Fruit fly (Drosophila melanogaster) whole organism, embryonic: ENCODE results near the gene CG31752.
A peak's percentile ranks its signal among the peaks of the same experiment; 100 is the strongest.

Source experiments
- Adf1 ChIP-seq: fragments of 200-800 bp; sonication (Bioruptor generic); IDR thresholded peaks from 2 replicates; pipeline ENCODE4 v1.3.6; 2022; ENCODE audit warnings: missing biosample characterization, missing genetic modification characterization
- CG11456 ChIP-seq: fragments of 200-800 bp; sonication (Bioruptor generic); IDR thresholded peaks from 3 replicates; pipeline ENCODE4 v1.3.6; 2022; ENCODE audit warnings: missing biosample characterization, missing genetic modification characterization
- CG11504 ChIP-seq: fragments of 200-800 bp; sonication (Bioruptor generic); optimal IDR thresholded peaks from 3 replicates; lab custom pipeline; 2019; ENCODE audit warnings: missing biosample characterization, mild to moderate bottlenecking, missing genetic modification characterization, moderate library complexity
- CG12769 ChIP-seq: fragments of 200-800 bp; sonication (Bioruptor generic); optimal IDR thresholded peaks from 2 replicates; lab custom pipeline; 2019; ENCODE audit warnings: missing biosample characterization, mild to moderate bottlenecking, missing genetic modification characterization, moderate library complexity
- CG13424 ChIP-seq: fragments of 200-800 bp; sonication (Bioruptor generic); optimal IDR thresholded peaks from 2 replicates; lab custom pipeline; 2019; ENCODE audit warnings: missing biosample characterization, mild to moderate bottlenecking, missing genetic modification characterization, moderate library complexity
- CG15479 ChIP-seq: fragments of 200-800 bp; sonication (Bioruptor generic); optimal IDR thresholded peaks from 3 replicates; lab custom pipeline; 2019; ENCODE audit warnings: missing biosample characterization, mild to moderate bottlenecking, missing genetic modification characterization, moderate library complexity
- CG15601 ChIP-seq: fragments of 200-800 bp; sonication (Bioruptor generic); optimal IDR thresholded peaks from 3 replicates; lab custom pipeline; 2019; ENCODE audit warnings: missing biosample characterization, mild to moderate bottlenecking, missing genetic modification characterization, moderate library complexity
- CG1603 ChIP-seq: fragments of 200-800 bp; sonication (Bioruptor generic); optimal IDR thresholded peaks from 2 replicates; lab custom pipeline; 2019; ENCODE audit warnings: missing biosample characterization, mild to moderate bottlenecking, missing genetic modification characterization, moderate library complexity
- CG18262 ChIP-seq: fragments of 200-800 bp; optimal IDR thresholded peaks from 3 replicates; lab custom pipeline; 2019; ENCODE audit warnings: missing biosample characterization, mild to moderate bottlenecking, missing genetic modification characterization, moderate library complexity
- CG18619 ChIP-seq: fragments of 200-800 bp; sonication (Bioruptor generic); optimal IDR thresholded peaks from 3 replicates; lab custom pipeline; 2017; ENCODE audit warnings: missing biosample characterization, mild to moderate bottlenecking, missing genetic modification characterization
- CG18764 ChIP-seq: fragments of 200-800 bp; sonication (Bioruptor generic); optimal IDR thresholded peaks from 3 replicates; lab custom pipeline; 2016; ENCODE audit warnings: missing biosample characterization, missing genetic modification characterization
- CG2875 ChIP-seq: fragments of 200-800 bp; sonication (Bioruptor generic); optimal IDR thresholded peaks from 2 replicates; lab custom pipeline; 2017; ENCODE audit warnings: missing biosample characterization, mild to moderate bottlenecking, missing genetic modification characterization, missing genetic modification reagents
- CG32532 ChIP-seq: fragments of 200-800 bp; sonication (Bioruptor generic); IDR thresholded peaks from 2 replicates; pipeline ENCODE4 v1.3.6; 2022; ENCODE audit warnings: missing biosample characterization, missing genetic modification characterization
- CG3281 ChIP-seq: fragments of 200-800 bp; sonication (Bioruptor generic); optimal IDR thresholded peaks from 3 replicates; lab custom pipeline; 2017; ENCODE audit warnings: missing biosample characterization, mild to moderate bottlenecking, missing genetic modification characterization
- CG43689 ChIP-seq: fragments of 200-800 bp; sonication (Bioruptor generic); IDR thresholded peaks from 2 replicates; pipeline ENCODE4 v1.3.6; 2022; ENCODE audit warnings: missing biosample characterization, missing genetic modification characterization
- CG4730 ChIP-seq: fragments of 200-800 bp; sonication (Bioruptor generic); IDR thresholded peaks from 2 replicates; pipeline ENCODE4 v1.3.6; 2022; ENCODE audit warnings: missing biosample characterization, missing genetic modification characterization
- CG5953 ChIP-seq: fragments of 200-800 bp; sonication (Bioruptor generic); IDR thresholded peaks from 2 replicates; pipeline ENCODE4 v1.3.6; 2022; ENCODE audit warnings: missing biosample characterization, missing genetic modification characterization
- CG8290 ChIP-seq, 3 experiments: fragments of 200-800 bp; sonication (Bioruptor generic); optimal IDR thresholded peaks; 2 replicates each; lab custom pipeline; 2016 to 2019; ENCODE audit warnings: missing biosample characterization in 3 of 3, missing genetic modification characterization in 3 of 3, mild to moderate bottlenecking in 2 of 3, moderate library complexity in 1 of 3
- CG9797 ChIP-seq: fragments of 200-800 bp; sonication (Bioruptor generic); optimal IDR thresholded peaks from 3 replicates; lab custom pipeline; 2018; ENCODE audit warnings: missing biosample characterization, mild to moderate bottlenecking, missing genetic modification characterization
- CG9932 ChIP-seq: fragments of 200-800 bp; sonication (Bioruptor generic); IDR thresholded peaks from 2 replicates; pipeline ENCODE4 v1.3.6; 2022; ENCODE audit warnings: missing biosample characterization, missing genetic modification characterization
- CHES-1-like ChIP-seq: fragments of 200-800 bp; sonication (Bioruptor generic); optimal IDR thresholded peaks from 2 replicates; lab custom pipeline; 2016; ENCODE audit warnings: missing biosample characterization, missing genetic modification characterization
- Dad ChIP-seq: fragments of 200-800 bp; sonication (Bioruptor generic); optimal IDR thresholded peaks from 3 replicates; lab custom pipeline; 2016; ENCODE audit warnings: missing biosample characterization, missing genetic modification characterization
- H2.0 ChIP-seq: fragments of 200-800 bp; sonication (Bioruptor generic); IDR thresholded peaks from 2 replicates; pipeline ENCODE4 v1.3.6; 2022; ENCODE audit warnings: missing biosample characterization, missing genetic modification characterization
- HHEX ChIP-seq: fragments of 200-800 bp; sonication (Bioruptor generic); optimal IDR thresholded peaks from 3 replicates; lab custom pipeline; 2017; ENCODE audit warnings: missing biosample characterization, mild to moderate bottlenecking, missing genetic modification characterization, missing genetic modification reagents
- HLHmδ ChIP-seq: fragments of 200-800 bp; sonication (Bioruptor generic); optimal IDR thresholded peaks from 2 replicates; lab custom pipeline; 2018; ENCODE audit warnings: missing biosample characterization, mild to moderate bottlenecking, missing genetic modification characterization, moderate library complexity
- Hmr ChIP-seq: fragments of 200-800 bp; sonication (Bioruptor generic); optimal IDR thresholded peaks from 3 replicates; lab custom pipeline; 2017; ENCODE audit warnings: mild to moderate bottlenecking, missing biosample characterization, missing genetic modification reagents, missing genetic modification characterization
- Jarid2 ChIP-seq: fragments of 200-800 bp; sonication (Bioruptor generic); optimal IDR thresholded peaks from 3 replicates; lab custom pipeline; 2017; ENCODE audit warnings: mild to moderate bottlenecking, missing biosample characterization, missing genetic modification reagents, missing genetic modification characterization
- MBD-R2 ChIP-seq: fragments of 200-800 bp; sonication (Bioruptor generic); IDR thresholded peaks from 2 replicates; pipeline ENCODE4 v1.3.6; 2022; ENCODE audit warnings: missing biosample characterization, missing genetic modification characterization
- Med ChIP-seq: fragments of 200-800 bp; sonication (Bioruptor generic); peaks from one replicate; lab custom pipeline; 2016; ENCODE audit warnings: missing biosample characterization, missing genetic modification characterization, mild to moderate bottlenecking, inconsistent platforms, moderate library complexity
- Opbp ChIP-seq: fragments of 200-800 bp; sonication (Bioruptor generic); IDR thresholded peaks from 3 replicates; pipeline ENCODE4 v1.3.6; 2022; ENCODE audit warnings: missing biosample characterization, missing genetic modification characterization; ENCODE audit not compliant: partially characterized antibody
- Optix ChIP-seq: fragments of 200-800 bp; sonication (Bioruptor generic); IDR thresholded peaks from 3 replicates; pipeline ENCODE4 v1.3.6; 2022; ENCODE audit warnings: missing biosample characterization, missing genetic modification characterization
- al ChIP-seq: fragments of 200-800 bp; sonication (Bioruptor generic); IDR thresholded peaks from 2 replicates; pipeline ENCODE4 v1.3.6; 2022; ENCODE audit warnings: missing biosample characterization, missing genetic modification characterization
- aop ChIP-seq: fragments of 200-800 bp; sonication (Bioruptor generic); IDR thresholded peaks from 2 replicates; pipeline ENCODE4 v1.3.6; 2022; ENCODE audit warnings: missing biosample characterization, missing genetic modification characterization
- bowl ChIP-seq: fragments of 200-800 bp; sonication (Bioruptor generic); IDR thresholded peaks from 2 replicates; pipeline ENCODE4 v1.3.6; 2022; ENCODE audit warnings: missing biosample characterization, missing genetic modification characterization
- cwo ChIP-seq: fragments of 200-800 bp; sonication (Bioruptor generic); optimal IDR thresholded peaks from 3 replicates; lab custom pipeline; 2017; ENCODE audit warnings: missing biosample characterization, missing genetic modification characterization, mild to moderate bottlenecking, moderate library complexity, missing genetic modification reagents
- dmrt11E ChIP-seq: fragments of 200-800 bp; sonication (Bioruptor generic); optimal IDR thresholded peaks from 3 replicates; lab custom pipeline; 2018; ENCODE audit warnings: missing biosample characterization, mild to moderate bottlenecking, missing genetic modification characterization, moderate library complexity
- emc ChIP-seq: fragments of 200-800 bp; sonication (Bioruptor generic); optimal IDR thresholded peaks from 2 replicates; lab custom pipeline; 2016; ENCODE audit warnings: missing biosample characterization, missing genetic modification characterization
- gro ChIP-seq: fragments of 200-800 bp; sonication (Bioruptor generic); optimal IDR thresholded peaks from 2 replicates; lab custom pipeline; 2016; ENCODE audit warnings: missing biosample characterization, missing genetic modification characterization
- hbn ChIP-seq: fragments of 200-800 bp; sonication (Bioruptor generic); IDR thresholded peaks from 2 replicates; pipeline ENCODE4 v1.3.6; 2022; ENCODE audit warnings: missing biosample characterization, missing genetic modification characterization; ENCODE audit not compliant: partially characterized antibody
- jigr1 ChIP-seq: fragments of 200-800 bp; sonication (Bioruptor generic); IDR thresholded peaks from 3 replicates; pipeline ENCODE4 v1.3.6; 2022; ENCODE audit warnings: missing biosample characterization, missing genetic modification characterization
- ken ChIP-seq: fragments of 200-800 bp; sonication (Bioruptor generic); IDR thresholded peaks from 3 replicates; pipeline ENCODE4 v1.3.6; 2022; ENCODE audit warnings: missing biosample characterization, missing genetic modification characterization
- lab ChIP-seq: fragments of 200-800 bp; sonication (Bioruptor generic); optimal IDR thresholded peaks from 3 replicates; lab custom pipeline; 2017; ENCODE audit warnings: missing biosample characterization, missing genetic modification characterization, mild to moderate bottlenecking, moderate library complexity, missing genetic modification reagents
- lbe ChIP-seq: fragments of 200-800 bp; sonication (Bioruptor generic); optimal IDR thresholded peaks from 2 replicates; lab custom pipeline; 2016; ENCODE audit warnings: missing biosample characterization, mild to moderate bottlenecking, missing genetic modification characterization
- phol ChIP-seq: fragments of 200-800 bp; sonication (Bioruptor generic); optimal IDR thresholded peaks from 3 replicates; lab custom pipeline; 2018; ENCODE audit warnings: missing biosample characterization, mild to moderate bottlenecking, missing genetic modification characterization, moderate library complexity
- ro ChIP-seq: fragments of 200-800 bp; sonication (Bioruptor generic); IDR thresholded peaks from 2 replicates; pipeline ENCODE4 v1.3.6; 2022; ENCODE audit warnings: missing biosample characterization, missing genetic modification characterization
- sc ChIP-seq, 3 experiments: fragments of >200 bp in 2 of 3; fragments of 200-800 bp in 1 of 3; sonication (Bioruptor generic) in 1 of 3; optimal IDR thresholded peaks; 2 replicates in 2 of 3; 3 replicates in 1 of 3; lab custom pipeline; 2017; ENCODE audit warnings: mild to moderate bottlenecking in 1 of 3, missing biosample characterization in 1 of 3, missing genetic modification characterization in 1 of 3, missing genetic modification reagents in 1 of 3
- sens ChIP-seq: fragments of 200-800 bp; sonication (Bioruptor generic); peaks from one replicate; lab custom pipeline; 2016; ENCODE audit warnings: missing biosample characterization, missing genetic modification characterization
- sr ChIP-seq: fragments of 200-800 bp; sonication (Bioruptor generic); IDR thresholded peaks from 3 replicates; pipeline ENCODE4 v1.3.6; 2022; ENCODE audit warnings: missing biosample characterization, missing genetic modification characterization
- ssp ChIP-seq: fragments of 200-800 bp; sonication (Bioruptor generic); IDR thresholded peaks from 2 replicates; pipeline ENCODE4 v1.3.6; 2022; ENCODE audit warnings: missing biosample characterization, missing genetic modification characterization
- ttk ChIP-seq: fragments of 200-800 bp; sonication (Bioruptor generic); IDR thresholded peaks from 2 replicates; pipeline ENCODE4 v2.1.2; 2022; ENCODE audit warnings: missing biosample characterization, missing genetic modification characterization

The CG31752 gene

DNA sequence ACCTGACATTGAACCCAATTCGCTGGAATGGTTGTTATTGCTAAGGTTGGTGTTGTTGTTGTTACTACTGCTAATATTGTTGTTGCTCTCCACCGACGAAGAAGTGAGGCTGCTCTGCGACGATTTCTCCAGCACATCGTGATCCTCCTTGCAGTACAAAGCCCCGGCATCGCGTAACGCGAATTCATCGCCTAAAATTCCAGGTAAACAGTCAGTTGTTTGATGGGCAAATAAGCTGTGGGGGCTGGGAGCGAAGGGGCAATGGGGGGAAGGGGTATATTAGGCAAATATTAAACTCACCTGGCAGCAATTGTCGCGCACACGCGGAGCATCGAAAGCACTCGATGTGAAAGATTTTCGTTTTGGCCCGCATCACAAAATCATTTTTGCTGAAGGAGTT, 23.0 kb upstream of the CG31752 start (continued):
- TF ChIP-seq CG9797 (GFP tag; lab: Kevin White, UChicago): no peak
- TF ChIP-seq aop (GFP tag; lab: Robert Waterston, UW): no peak
- TF ChIP-seq phol (tag; lab: Kevin White, UChicago): no peak
- no peak for TF ChIP-seq CG5953
- TF ChIP-seq H2.0 (GFP tag; lab: Robert Waterston, UW): no peak
- no peak for TF ChIP-seq gro
- TF ChIP-seq sr (GFP tag; lab: Robert Waterston, UW): 0 out of 3 replicates have a peak, but pooled peaks have one; percentile 14
- TF ChIP-seq CG11504: no peak
- TF ChIP-seq CG1603 (tag; lab: Kevin White, UChicago): peak; percentile 28
- no peak for TF ChIP-seq CG4730 (GFP tag; lab: Robert Waterston, UW)
- TF ChIP-seq CG3281 (GFP tag; lab: Kevin White, UChicago): no peak
- no peak for TF ChIP-seq Dad
- TF ChIP-seq ro (GFP tag; lab: Robert Waterston, UW): 0 out of 2 replicates have a peak, but pooled peaks have one; percentile 15
- TF ChIP-seq CG43689 (GFP tag; lab: Robert Waterston, UW): 0 out of 2 replicates have a peak, but pooled peaks have one; percentile 38
- TF ChIP-seq CG11456: peak; percentile 50; the same call in 1 of the 3 replicates
- TF ChIP-seq Jarid2 (GFP tag; lab: Kevin White, UChicago): no peak
- TF ChIP-seq lab (GFP tag; lab: Kevin White, UChicago): peak; percentile 47
- TF ChIP-seq Hmr (GFP tag; lab: Kevin White, UChicago): peak; percentile 34
- TF ChIP-seq CG18262 (tag; lab: Kevin White, UChicago): no peak
- TF ChIP-seq ssp (GFP tag; lab: Robert Waterston, UW): no peak
- TF ChIP-seq al (GFP tag; lab: Robert Waterston, UW): no peak
- TF ChIP-seq CG15479 (GFP tag; lab: Kevin White, UChicago): no peak
- TF ChIP-seq CG9932 (GFP tag; lab: Robert Waterston, UW): peak; percentile 42; the same call in 1 of the 2 replicates
- peak; percentile 4 for TF ChIP-seq CG2875 (GFP tag; lab: Kevin White, UChicago)
- TF ChIP-seq Opbp (GFP tag; lab: Robert Waterston, UW): no peak
- no peak for TF ChIP-seq CHES-1-like
- TF ChIP-seq sens (GFP tag; lab: Kevin White, UChicago): peak; percentile 20
- no peak for TF ChIP-seq dmrt11E (tag; lab: Kevin White, UChicago)
- TF ChIP-seq sc (optimal IDR thresholded peaks at IDR 0.05; lab: Kevin White, UChicago): no peak
- no peak for TF ChIP-seq sc (GFP tag; optimal IDR thresholded peaks at IDR 0.05; lab: Kevin White, UChicago)
- TF ChIP-seq jigr1 (GFP tag; lab: Robert Waterston, UW): no peak
- no peak for TF ChIP-seq Adf1 (GFP tag; lab: Robert Waterston, UW)
- TF ChIP-seq CG32532: peak; percentile 24; the same call in 1 of the 2 replicates
- peak; percentile 65 for TF ChIP-seq Med (GFP tag; lab: Kevin White, UChicago)
- no peak for TF ChIP-seq MBD-R2
- TF ChIP-seq CG15601 (tag; lab: Kevin White, UChicago): no peak
- TF ChIP-seq ken: 0 out of 3 replicates have a peak, but pooled peaks have one; percentile 41
- peak; percentile 28 for TF ChIP-seq CG18619 (GFP tag; lab: Kevin White, UChicago)
- no peak for TF ChIP-seq CG13424
- TF ChIP-seq CG8290 (GFP tag; optimal IDR thresholded peaks at IDR 0.05; lab: Kevin White, UChicago): no peak
- peak in 1 of 2 experiments; percentile 70 for TF ChIP-seq CG8290 (tag; optimal IDR thresholded peaks at IDR 0.05; lab: Kevin White, UChicago)
- TF ChIP-seq bowl (GFP tag; lab: Robert Waterston, UW): 0 out of 2 replicates have a peak, but pooled peaks have one; percentile 27
- no peak for TF ChIP-seq ttk
- no peak for TF ChIP-seq emc
- 0 out of 3 replicates have a peak, but pooled peaks have one; percentile 21 for TF ChIP-seq Optix (GFP tag; lab: Robert Waterston, UW)
- peak; percentile 2 for TF ChIP-seq HHEX (GFP tag; lab: Kevin White, UChicago)
- no peak for TF ChIP-seq lbe (GFP tag; lab: Kevin White, UChicago)
- TF ChIP-seq hbn (GFP tag; lab: Robert Waterston, UW): no peak
- TF ChIP-seq cwo (GFP tag; lab: Kevin White, UChicago): no peak
- no peak for TF ChIP-seq HLHmδ (GFP tag; lab: Kevin White, UChicago)
- TF ChIP-seq CG12769 (tag; lab: Kevin White, UChicago): peak; percentile 39
- no peak for TF ChIP-seq CG18764 (GFP tag; lab: Kevin White, UChicago)
